Worm (Caenorhabditis elegans): ENCODE measurements around the gene T05B11.4.

Gene T05B11.4

ce11 chrV:7776029-7776628, 21.7 kb upstream of the T05B11.4 start, which contains the start of the genes rpl-39 and rps-30 (continued):
- TF ChIP-seq zfh-2 (GFP tag; conservative IDR thresholded peaks at IDR 0.05) (peak; percentile 51; the same call in 1 of the 2 replicates), madf-8 (GFP tag; conservative IDR thresholded peaks at IDR 0.05) (no peak), snpc-3.4 (tag; optimal IDR thresholded peaks at IDR 0.05) (peak; percentile 16), madf-6 (GFP tag; IDR thresholded peaks at IDR 0.05) (peak; percentile 46; the same call in 1 of the 2 replicates), snpc-1.3 (tag; optimal IDR thresholded peaks at IDR 0.05; ENCODE audit: insufficient read depth) (peak; percentile 56), let-607 (tag; optimal IDR thresholded peaks at IDR 0.05) (peak in 1 of 2 experiments; percentile 22), B0336.3 (GFP tag; IDR thresholded peaks at IDR 0.05) (no peak), ztf-28 (GFP tag; IDR thresholded peaks at IDR 0.05) (no peak), rpc-1 (optimal IDR thresholded peaks at IDR 0.05) (no peak), rpc-1 (tag; optimal IDR thresholded peaks at IDR 0.05) (no peak), ztf-3 (GFP tag; optimal IDR thresholded peaks at IDR 0.05) (no peak), B0019.2 (GFP tag; conservative IDR thresholded peaks at IDR 0.05) (0 out of 2 replicates have a peak, but pooled peaks have one; percentile 47), pha-4 (tag; optimal IDR thresholded peaks at IDR 0.05) (peak; percentile 29), ceh-100 (GFP tag; IDR thresholded peaks at IDR 0.05) (peak; percentile 42), dpff-1 (tag; optimal IDR thresholded peaks at IDR 0.05) (no peak), mcd-1 (GFP tag; IDR thresholded peaks at IDR 0.05) (peak; percentile 80), egl-18 (GFP tag; IDR thresholded peaks at IDR 0.05) (no peak), nfya-2 (GFP tag; IDR thresholded peaks at IDR 0.05) (no peak), dox-1 (GFP tag; IDR thresholded peaks at IDR 0.05) (no peak; the same call in 1 of the 2 replicates), mes-4 (tag; optimal IDR thresholded peaks at IDR 0.05) (no peak), hlh-26 (GFP tag; conservative IDR thresholded peaks at IDR 0.05) (no peak), Y53F4B.3 (GFP tag; IDR thresholded peaks at IDR 0.05) (no peak), Y67H2A.10 (GFP tag; conservative IDR thresholded peaks at IDR 0.05) (peak; percentile 53; the same call in 1 of the 2 replicates), madf-10 (tag; optimal IDR thresholded peaks at IDR 0.05) (peak; percentile 43), mxl-1 (tag; optimal IDR thresholded peaks at IDR 0.05) (no peak), ztf-25 (GFP tag; IDR thresholded peaks at IDR 0.05) (no peak), lin-54 (GFP tag; optimal IDR thresholded peaks at IDR 0.05) (peak; percentile 71), nhr-120 (GFP tag; IDR thresholded peaks at IDR 0.05) (no peak), C17E4.6 (GFP tag; IDR thresholded peaks at IDR 0.05) (peak; percentile 10; the same call in 1 of the 2 replicates), sdz-38 (tag; optimal IDR thresholded peaks at IDR 0.05) (no peak), F39B2.1 (GFP tag; IDR thresholded peaks at IDR 0.05) (no peak), D2030.7 (GFP tag; IDR thresholded peaks at IDR 0.05) (peak; percentile 74), snpc-1.1 (tag; optimal IDR thresholded peaks at IDR 0.05; ENCODE audit: insufficient read depth) (peak; percentile 29), F52B5.7 (tag; optimal IDR thresholded peaks at IDR 0.05) (no peak), ztf-22 (GFP tag; optimal IDR thresholded peaks at IDR 0.05) (no peak), pbrm-1 (GFP tag; IDR thresholded peaks at IDR 0.05) (peak; percentile 83), repo-1 (tag; optimal IDR thresholded peaks at IDR 0.05) (no peak), rec-8 (tag; optimal IDR thresholded peaks at IDR 0.05) (no peak), lin-26 (GFP tag; IDR thresholded peaks at IDR 0.05) (no peak), K11D2.4 (GFP tag; IDR thresholded peaks at IDR 0.05) (peak; percentile 72), ZK185.1 (tag; optimal IDR thresholded peaks at IDR 0.05; ENCODE audit: poor library complexity, severe bottlenecking) (peak; percentile 52), B0035.1 (tag; optimal IDR thresholded peaks at IDR 0.05) (no peak), Y95B8A.8 (GFP tag; IDR thresholded peaks at IDR 0.05) (no peak), Y53G8AR.9 (GFP tag; conservative IDR thresholded peaks at IDR 0.05) (no peak), lag-1 (GFP tag; IDR thresholded peaks at IDR 0.05) (no peak), gei-17 (GFP tag; optimal IDR thresholded peaks at IDR 0.05) (no peak), hrde-1 (tag; optimal IDR thresholded peaks at IDR 0.05; ENCODE audit: borderline replicate concordance) (no peak)

Measured in whole organism, young adult.